Fruit fly (Drosophila melanogaster): Measurements from ENCODE around the gene CG14892.

Gene CG14892

dm6 chr3R:16625844-16626430 lies 31.7 kb downstream of the CG14892 start (continued):
- TF ChIP-seq sob (GFP tag; IDR thresholded peaks at IDR 0.05): 0 out of 2 replicates have a peak, but pooled peaks have one; percentile 5
- TF ChIP-seq CG17385 (GFP tag; optimal IDR thresholded peaks at IDR 0.05): peak; percentile 68
- peak; percentile 32 for TF ChIP-seq grn (GFP tag; optimal IDR thresholded peaks at IDR 0.05)
- peak; percentile 82 for TF ChIP-seq CG4360 (GFP tag; IDR thresholded peaks at IDR 0.05)
- peak; percentile 85 for TF ChIP-seq Adf1 (GFP tag; IDR thresholded peaks at IDR 0.05)
- TF ChIP-seq HmgZ (tag; optimal IDR thresholded peaks at IDR 0.05): no peak
- TF ChIP-seq cg (GFP tag; optimal IDR thresholded peaks at IDR 0.05): peak; percentile 57
- no peak for TF ChIP-seq CG34422 (GFP tag; IDR thresholded peaks at IDR 0.05)
- no peak for TF ChIP-seq CG31365 (tag; optimal IDR thresholded peaks at IDR 0.05)
- 0 out of 3 replicates have a peak, but pooled peaks have one; percentile 27 for TF ChIP-seq ci (GFP tag; IDR thresholded peaks at IDR 0.05)
- TF ChIP-seq CG16813 (GFP tag; IDR thresholded peaks at IDR 0.05; ENCODE audit: partially characterized antibody): 0 out of 3 replicates have a peak, but pooled peaks have one; percentile 16
- no peak for TF ChIP-seq CG15601 (tag; optimal IDR thresholded peaks at IDR 0.05)
- no peak for TF ChIP-seq Dip2 (GFP tag; IDR thresholded peaks at IDR 0.05)

dm6 chr3R:16626899-16627432 lies 32.8 kb downstream of the CG14892 start:
- TF ChIP-seq Tbp (GFP tag; optimal IDR thresholded peaks at IDR 0.05): no peak
- 0 out of 2 replicates have a peak, but pooled peaks have one; percentile 36 for TF ChIP-seq Nf-YA (GFP tag; IDR thresholded peaks at IDR 0.05)
- TF ChIP-seq CG15269 (tag; optimal IDR thresholded peaks at IDR 0.05): no peak
- no peak for TF ChIP-seq pnt (GFP tag; optimal IDR thresholded peaks at IDR 0.05)
- peak; percentile 82 for TF ChIP-seq onecut (GFP tag; IDR thresholded peaks at IDR 0.05)
- peak; percentile 65; the same call in 1 of the 2 replicates for TF ChIP-seq vvl (GFP tag; IDR thresholded peaks at IDR 0.05)
- no peak for TF ChIP-seq CG10462 (GFP tag; optimal IDR thresholded peaks at IDR 0.05)
- no peak for TF ChIP-seq E2f1 (GFP tag; IDR thresholded peaks at IDR 0.05)
- TF ChIP-seq CG4404 (GFP tag; IDR thresholded peaks at IDR 0.05): no peak
- no peak for TF ChIP-seq pzg (GFP tag; optimal IDR thresholded peaks at IDR 0.05)
- TF ChIP-seq Hand (GFP tag; optimal IDR thresholded peaks at IDR 0.05): no peak
- TF ChIP-seq Pdp1 (GFP tag; optimal IDR thresholded peaks at IDR 0.05): peak in 1 of 2 experiments; percentile 24
- no peak for TF ChIP-seq CG6854 (GFP tag; optimal IDR thresholded peaks at IDR 0.05)
- no peak for TF ChIP-seq CG8089 (GFP tag; optimal IDR thresholded peaks at IDR 0.05)
- no peak for TF ChIP-seq toy (GFP tag; IDR thresholded peaks at IDR 0.05)
- no peak for TF ChIP-seq CG10274 (GFP tag; optimal IDR thresholded peaks at IDR 0.05)
- TF ChIP-seq Atf6 (GFP tag; IDR thresholded peaks at IDR 0.05): no peak
- no peak for TF ChIP-seq CG1832 (GFP tag; optimal IDR thresholded peaks at IDR 0.05)
- TF ChIP-seq dan (GFP tag; IDR thresholded peaks at IDR 0.05): no peak
- TF ChIP-seq chinmo (GFP tag; IDR thresholded peaks at IDR 0.05; ENCODE audit: partially characterized antibody): 0 out of 4 replicates have a peak, but pooled peaks have one; percentile 56
- peak; percentile 62 for TF ChIP-seq scrt (GFP tag; optimal IDR thresholded peaks at IDR 0.05)
- TF ChIP-seq dimm (GFP tag; IDR thresholded peaks at IDR 0.05): no peak
- TF ChIP-seq CG7839 (tag; optimal IDR thresholded peaks at IDR 0.05): no peak
- no peak for TF ChIP-seq CG17385 (GFP tag; optimal IDR thresholded peaks at IDR 0.05)
- TF ChIP-seq MBD-R2 (GFP tag; IDR thresholded peaks at IDR 0.05): peak; percentile 20; the same call in 1 of the 2 replicates
- no peak for TF ChIP-seq sim (GFP tag; IDR thresholded peaks at IDR 0.05)
- no peak for TF ChIP-seq Six4 (GFP tag; optimal IDR thresholded peaks at IDR 0.05)
- TF ChIP-seq CG3995 (GFP tag; optimal IDR thresholded peaks at IDR 0.05): no peak
- TF ChIP-seq sens (GFP tag): no peak
- TF ChIP-seq sqz (GFP tag; optimal IDR thresholded peaks at IDR 0.05): peak; percentile 8
- peak; percentile 85 for TF ChIP-seq ftz-f1 (GFP tag; optimal IDR thresholded peaks at IDR 0.05)
- TF ChIP-seq unpg (GFP tag; optimal IDR thresholded peaks at IDR 0.05): no peak
- no peak for TF ChIP-seq CG14441 (GFP tag; IDR thresholded peaks at IDR 0.05)
- TF ChIP-seq CG12219 (GFP tag; optimal IDR thresholded peaks at IDR 0.05): no peak
- TF ChIP-seq CG1024 (GFP tag; IDR thresholded peaks at IDR 0.05): no peak
- no peak for TF ChIP-seq CG4282 (GFP tag; optimal IDR thresholded peaks at IDR 0.05)
- TF ChIP-seq CG34224 (GFP tag; IDR thresholded peaks at IDR 0.05; ENCODE audit: partially characterized antibody): no peak
- 0 out of 2 replicates have a peak, but pooled peaks have one; percentile 19 for TF ChIP-seq Adf1 (GFP tag; IDR thresholded peaks at IDR 0.05)
